Fruit fly (Drosophila melanogaster) Kc167 (cell line): ENCODE measurements around the gene tant.

Experiments
- Myc ChIP-seq: fragments of >200 bp; optimal IDR thresholded peaks from 2 replicates; lab custom pipeline; 2017; ENCODE audit warnings: missing external identifiers
- Sin3A ChIP-seq: fragments of >200 bp; optimal IDR thresholded peaks from 2 replicates; lab custom pipeline; 2018; ENCODE audit warnings: missing external identifiers
- h ChIP-seq: fragments of >200 bp; optimal IDR thresholded peaks from 3 replicates; lab custom pipeline; 2018; ENCODE audit warnings: missing external identifiers
- insv ChIP-seq: fragments of >200 bp; optimal IDR thresholded peaks from 3 replicates; lab custom pipeline; 2018; ENCODE audit warnings: missing external identifiers
- psq ChIP-seq: fragments of >200 bp; optimal IDR thresholded peaks from 2 replicates; lab custom pipeline; 2017; ENCODE audit warnings: missing external identifiers
- ttk ChIP-seq: sonication (Bioruptor generic); optimal IDR thresholded peaks from 2 replicates; lab custom pipeline; 2017; ENCODE audit warnings: missing external identifiers

- no peak for TF ChIP-seq h (lab: Kevin White, UChicago)
- TF ChIP-seq ttk, result no peak
- no peak for TF ChIP-seq insv (lab: Kevin White, UChicago)
- no peak for TF ChIP-seq psq (lab: Kevin White, UChicago)
- no peak for TF ChIP-seq Myc (lab: Kevin White, UChicago)
- TF ChIP-seq Sin3A (lab: Kevin White, UChicago), result no peak
Measured at dm6 chr3L:6082561-6082960, 27.6 kb downstream of the tant start, which contains the start of gene CG13293.
